Worm (Caenorhabditis elegans) whole organism, young adult: ENCODE results near the gene aakg-5.
"Not testable (repeated sequence)": the region's sequence is repeated elsewhere in the genome, so short reads cannot be mapped to it uniquely, and the experiment has no call there.

Experiments used
- F10E7.11 ChIP-seq: sonication (generic microtip); optimal IDR thresholded peaks from 2 replicates; lab custom pipeline; 2017; ENCODE audit warnings: mild to moderate bottlenecking, missing genetic modification characterization, moderate library complexity, missing compliant biosample characterization
- F22D6.2 ChIP-seq: sonication (generic microtip); optimal IDR thresholded peaks from 2 replicates; lab custom pipeline; 2016; ENCODE audit warnings: mild to moderate bottlenecking, missing genetic modification characterization, missing compliant biosample characterization
- F37B4.10 ChIP-seq: fragments of 200-800 bp; sonication (Bioruptor generic); IDR thresholded peaks from 2 replicates; pipeline ENCODE4 v1.3.6; 2022; ENCODE audit warnings: missing genetic modification characterization, missing compliant biosample characterization
- K11D2.4 ChIP-seq: fragments of 200-800 bp; sonication (Bioruptor generic); IDR thresholded peaks from 2 replicates; pipeline ENCODE4 v1.3.6; 2022; ENCODE audit warnings: missing genetic modification reagents, missing genetic modification characterization, missing compliant biosample characterization
- T26A5.8 ChIP-seq: sonication (generic microtip); optimal IDR thresholded peaks from 2 replicates; lab custom pipeline; 2016; ENCODE audit warnings: missing genetic modification characterization, missing compliant biosample characterization
- Y67H2A.10 ChIP-seq: fragments of 200-800 bp; sonication (Bioruptor generic); conservative IDR thresholded peaks from 2 replicates; pipeline ENCODE4 v1.3.6; 2022; ENCODE audit warnings: missing genetic modification reagents, missing genetic modification characterization, missing compliant biosample characterization
- ama-1 ChIP-seq, 3 experiments: fragments of 150-350 bp in 1 of 3; sonication (generic microtip) in 2 of 3; optimal IDR thresholded peaks; 2 replicates each; lab custom pipeline; 2014 to 2018; ENCODE audit warnings: missing biosample characterization in 2 of 3, missing genetic modification characterization in 2 of 3, missing genetic modification reagents in 2 of 3
- aptf-3 ChIP-seq: fragments of 200-800 bp; sonication (Bioruptor generic); IDR thresholded peaks from 2 replicates; pipeline ENCODE4 v1.3.6; 2022; ENCODE audit warnings: missing genetic modification characterization, missing compliant biosample characterization
- atf-7 ChIP-seq: sonication (generic microtip); optimal IDR thresholded peaks from 2 replicates; lab custom pipeline; 2017; ENCODE audit warnings: mild to moderate bottlenecking, missing genetic modification characterization, missing compliant biosample characterization
- attf-3 ChIP-seq: fragments of 200-800 bp; sonication (Bioruptor generic); conservative IDR thresholded peaks from 2 replicates; pipeline ENCODE4 v1.3.6; 2022; ENCODE audit warnings: missing genetic modification reagents, missing genetic modification characterization, missing compliant biosample characterization
- attf-5 ChIP-seq: fragments of 200-800 bp; sonication (Bioruptor generic); optimal IDR thresholded peaks from 2 replicates; lab custom pipeline; 2018; ENCODE audit warnings: mild to moderate bottlenecking, missing genetic modification characterization, missing compliant biosample characterization
- ccch-3 ChIP-seq: fragments of 200-800 bp; sonication (Bioruptor generic); optimal IDR thresholded peaks from 2 replicates; lab custom pipeline; 2018; ENCODE audit warnings: mild to moderate bottlenecking, missing genetic modification characterization, missing compliant biosample characterization
- cebp-1 ChIP-seq, 2 experiments: fragments of 200-800 bp in 1 of 2; sonication (Bioruptor generic) in 1 of 2; sonication (generic microtip) in 1 of 2; IDR thresholded peaks in 1 of 2; optimal IDR thresholded peaks in 1 of 2; 2 replicates each; pipeline versions ENCODE4 v1.3.6 to Lab custom; 2017 to 2022; ENCODE audit warnings: missing compliant biosample characterization in 2 of 2, missing genetic modification characterization in 2 of 2, mild to moderate bottlenecking in 1 of 2, missing genetic modification reagents in 1 of 2, moderate library complexity in 1 of 2
- chd-7 ChIP-seq: sonication (generic microtip); optimal IDR thresholded peaks from 2 replicates; lab custom pipeline; 2016; ENCODE audit warnings: mild to moderate bottlenecking, missing genetic modification characterization, moderate library complexity, missing compliant biosample characterization
- dox-1 ChIP-seq: fragments of 200-800 bp; sonication (Bioruptor generic); IDR thresholded peaks from 2 replicates; pipeline ENCODE4 v1.3.6; 2022; ENCODE audit warnings: missing genetic modification reagents, missing genetic modification characterization, missing compliant biosample characterization
- dpff-1 ChIP-seq: sonication (generic microtip); optimal IDR thresholded peaks from 2 replicates; lab custom pipeline; 2017; ENCODE audit warnings: mild to moderate bottlenecking, missing genetic modification characterization, missing compliant biosample characterization
- dpl-1 ChIP-seq: fragments of 150-350 bp; optimal IDR thresholded peaks from 2 replicates; lab custom pipeline; 2014; ENCODE audit warnings: missing biosample characterization, missing genetic modification reagents, missing genetic modification characterization
- egl-44 ChIP-seq: fragments of 200-800 bp; sonication (Bioruptor generic); IDR thresholded peaks from 2 replicates; pipeline ENCODE4 v1.3.6; 2022; ENCODE audit warnings: missing genetic modification reagents, missing genetic modification characterization, missing compliant biosample characterization
- ekl-4 ChIP-seq: fragments of 200-800 bp; sonication (Bioruptor generic); IDR thresholded peaks from 2 replicates; pipeline ENCODE4 v1.3.6; 2022; ENCODE audit warnings: missing genetic modification reagents, missing genetic modification characterization, missing compliant biosample characterization
- ets-4 ChIP-seq: fragments of 200-800 bp; sonication (Bioruptor generic); optimal IDR thresholded peaks from 2 replicates; lab custom pipeline; 2018; ENCODE audit warnings: mild to moderate bottlenecking, missing genetic modification characterization, missing compliant biosample characterization
- hmg-20 ChIP-seq: fragments of 200-800 bp; sonication (Bioruptor generic); IDR thresholded peaks from 2 replicates; pipeline ENCODE4 v1.3.6; 2022; ENCODE audit warnings: missing genetic modification reagents, missing genetic modification characterization, missing compliant biosample characterization
- hsf-1 ChIP-seq: fragments of 200-800 bp; sonication (Bioruptor generic); IDR thresholded peaks from 2 replicates; pipeline ENCODE4 v1.3.6; 2022; ENCODE audit warnings: missing genetic modification reagents, missing genetic modification characterization, missing compliant biosample characterization
- lsl-1 ChIP-seq: fragments of 200-800 bp; sonication (Bioruptor generic); optimal IDR thresholded peaks from 2 replicates; lab custom pipeline; 2018; ENCODE audit warnings: mild to moderate bottlenecking, missing genetic modification characterization, moderate library complexity, missing compliant biosample characterization
- lsy-27 ChIP-seq: sonication (generic microtip); optimal IDR thresholded peaks from 2 replicates; lab custom pipeline; 2017; ENCODE audit warnings: missing genetic modification characterization, mild to moderate bottlenecking, missing compliant biosample characterization, antibody characterized with exemption, missing genotype, borderline replicate concordance; ENCODE audit not compliant: insufficient read depth
- madf-3 ChIP-seq: fragments of 200-800 bp; sonication (Bioruptor generic); IDR thresholded peaks from 2 replicates; pipeline ENCODE4 v1.3.6; 2022; ENCODE audit warnings: missing genetic modification reagents, missing genetic modification characterization, missing compliant biosample characterization
- madf-6 ChIP-seq: fragments of 200-800 bp; sonication (Bioruptor generic); IDR thresholded peaks from 2 replicates; pipeline ENCODE4 v1.3.6; 2022; ENCODE audit warnings: missing genetic modification reagents, missing genetic modification characterization, missing compliant biosample characterization
- nfya-1 ChIP-seq: sonication (generic microtip); optimal IDR thresholded peaks from 2 replicates; lab custom pipeline; 2017; ENCODE audit warnings: antibody characterized with exemption, missing compliant biosample characterization, missing genetic modification characterization, borderline replicate concordance; ENCODE audit not compliant: insufficient read depth
- nfyb-1 ChIP-seq: fragments of 200-800 bp; sonication (Bioruptor generic); IDR thresholded peaks from 2 replicates; pipeline ENCODE4 v1.3.6; 2022; ENCODE audit warnings: missing genetic modification reagents, missing genetic modification characterization, missing compliant biosample characterization
- nhr-179 ChIP-seq: sonication (generic microtip); optimal IDR thresholded peaks from 2 replicates; lab custom pipeline; 2016; ENCODE audit warnings: mild to moderate bottlenecking, missing genetic modification characterization, missing compliant biosample characterization
- nhr-27 ChIP-seq: fragments of 200-800 bp; sonication (Bioruptor generic); optimal IDR thresholded peaks from 2 replicates; lab custom pipeline; 2018; ENCODE audit warnings: mild to moderate bottlenecking, missing genetic modification characterization, moderate library complexity, missing compliant biosample characterization
- nhr-80 ChIP-seq: sonication (generic microtip); optimal IDR thresholded peaks from 2 replicates; lab custom pipeline; 2016; ENCODE audit warnings: missing genetic modification characterization, missing compliant biosample characterization
- nhr-90 ChIP-seq: sonication (generic microtip); optimal IDR thresholded peaks from 2 replicates; lab custom pipeline; 2016; ENCODE audit warnings: missing genotype, mild to moderate bottlenecking, missing genetic modification characterization, missing compliant biosample characterization
- rcor-1 ChIP-seq: fragments of 200-800 bp; sonication (Bioruptor generic); IDR thresholded peaks from 2 replicates; pipeline ENCODE4 v1.3.6; 2022; ENCODE audit warnings: missing genetic modification reagents, missing genetic modification characterization, missing compliant biosample characterization
- repo-1 ChIP-seq: sonication (generic microtip); optimal IDR thresholded peaks from 2 replicates; lab custom pipeline; 2017; ENCODE audit warnings: mild to moderate bottlenecking, missing genetic modification characterization, missing compliant biosample characterization
- rpc-1 ChIP-seq, 2 experiments: fragments of 150-350 bp in 1 of 2; sonication (generic microtip) in 1 of 2; optimal IDR thresholded peaks; 2 replicates each; lab custom pipeline; 2014 to 2018; ENCODE audit warnings: missing biosample characterization in 1 of 2, missing genetic modification characterization in 1 of 2, missing genetic modification reagents in 1 of 2, missing genotype in 1 of 2
- somi-1 ChIP-seq: fragments of 200-800 bp; sonication (Bioruptor generic); optimal IDR thresholded peaks from 2 replicates; lab custom pipeline; 2018; ENCODE audit warnings: mild to moderate bottlenecking, missing genetic modification characterization, missing compliant biosample characterization
- tbp1 ChIP-seq: fragments of 200-800 bp; sonication (Bioruptor generic); optimal IDR thresholded peaks from 2 replicates; lab custom pipeline; 2018; ENCODE audit warnings: mild to moderate bottlenecking, missing genetic modification characterization, missing compliant biosample characterization
- xnd-1 ChIP-seq: sonication (generic microtip); optimal IDR thresholded peaks from 2 replicates; lab custom pipeline; 2016; ENCODE audit warnings: missing genotype, missing genetic modification reagents, missing genetic modification characterization, missing compliant biosample characterization
- ztf-22 ChIP-seq: fragments of 200-800 bp; sonication (Bioruptor generic); optimal IDR thresholded peaks from 2 replicates; lab custom pipeline; 2018; ENCODE audit warnings: mild to moderate bottlenecking, missing genetic modification characterization, moderate library complexity, missing compliant biosample characterization
- ztf-25 ChIP-seq: fragments of 200-800 bp; sonication (Bioruptor generic); IDR thresholded peaks from 2 replicates; pipeline ENCODE4 v1.3.6; 2022; ENCODE audit warnings: missing genetic modification reagents, missing genetic modification characterization, missing compliant biosample characterization
- ztf-28 ChIP-seq: fragments of 200-800 bp; sonication (Bioruptor generic); IDR thresholded peaks from 2 replicates; pipeline ENCODE4 v1.3.6; 2022; ENCODE audit warnings: missing genetic modification reagents, missing genetic modification characterization, missing compliant biosample characterization

The aakg-5 gene

DNA sequence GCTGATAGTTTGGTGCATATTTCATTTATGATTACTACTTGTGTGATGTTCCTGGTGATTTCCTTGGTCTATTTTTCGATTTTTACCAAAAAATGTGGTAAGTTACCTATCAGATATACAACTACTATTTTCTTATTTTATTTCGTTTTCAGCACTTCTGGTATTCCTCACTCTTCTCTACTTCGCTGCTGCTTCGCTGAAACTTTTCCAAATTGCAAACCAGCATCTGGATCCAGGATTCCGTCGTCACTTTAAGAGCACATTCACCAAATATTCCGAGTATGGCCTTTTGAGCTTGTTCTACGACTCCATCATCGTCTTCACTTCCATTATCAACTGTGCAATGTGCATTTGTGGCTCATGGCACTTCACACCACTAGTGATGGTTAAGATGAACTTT lies 33.6 kb upstream of the aakg-5 start:
- TF ChIP-seq ccch-3 (GFP tag; lab: Kevin White, UChicago) (no peak), F10E7.11 (no peak), egl-44 (no peak), ama-1 (optimal IDR thresholded peaks at IDR 0.05; lab: Kevin White, UChicago) (no peak), ama-1 (GFP tag; optimal IDR thresholded peaks at IDR 0.05; lab: Kevin White, UChicago) (no peak), nhr-179 (no peak), dox-1 (GFP tag; lab: Robert Waterston, UW) (no peak)

DNA sequence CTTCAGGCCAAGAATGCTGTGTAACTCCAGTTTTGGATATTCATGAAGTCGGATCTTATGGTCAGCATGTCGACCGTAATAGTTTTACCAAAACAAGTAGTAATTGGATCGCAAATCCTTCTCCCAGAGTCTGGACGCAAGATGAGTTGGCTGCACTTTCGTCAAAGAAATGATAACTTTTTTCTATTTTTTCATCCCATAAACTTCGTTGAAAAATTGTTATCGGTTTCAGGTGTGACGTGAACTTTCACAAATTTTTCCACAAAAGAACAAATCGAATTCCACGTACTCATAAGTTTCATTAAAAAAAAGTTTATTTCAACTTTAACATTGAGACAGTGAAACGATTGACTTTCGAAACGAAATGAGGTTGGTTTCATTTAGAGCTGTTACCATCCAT lies 33.0 kb upstream of the aakg-5 start, which contains the start of gene ZK892.5:
TSS of gene ZK892.5 (plus strand) at position 301 of the 400 bp plus-strand sequence.
- TF ChIP-seq ekl-4 (no peak), nfya-1 (tag; lab: Kevin White, UChicago) (no peak), somi-1 (GFP tag; lab: Kevin White, UChicago) (no peak), T26A5.8 (tag; lab: Kevin White, UChicago) (no peak), hsf-1 (GFP tag; lab: Robert Waterston, UW) (no peak), lsl-1 (no peak), K11D2.4 (GFP tag; lab: Robert Waterston, UW) (no peak), aptf-3 (GFP tag; lab: Robert Waterston, UW) (no peak), Y67H2A.10 (GFP tag; lab: Robert Waterston, UW) (no peak), ztf-25 (GFP tag; lab: Robert Waterston, UW) (no peak), dpff-1 (tag; lab: Kevin White, UChicago) (no peak), dpl-1 (GFP tag; lab: Kevin White, UChicago) (no peak), madf-6 (no peak), attf-3 (GFP tag; lab: Robert Waterston, UW) (no peak), hmg-20 (GFP tag; lab: Robert Waterston, UW) (no peak), F22D6.2 (tag; lab: Kevin White, UChicago) (no peak)
- TF ChIP-seq, all 124 proteins: peak for 0

DNA sequence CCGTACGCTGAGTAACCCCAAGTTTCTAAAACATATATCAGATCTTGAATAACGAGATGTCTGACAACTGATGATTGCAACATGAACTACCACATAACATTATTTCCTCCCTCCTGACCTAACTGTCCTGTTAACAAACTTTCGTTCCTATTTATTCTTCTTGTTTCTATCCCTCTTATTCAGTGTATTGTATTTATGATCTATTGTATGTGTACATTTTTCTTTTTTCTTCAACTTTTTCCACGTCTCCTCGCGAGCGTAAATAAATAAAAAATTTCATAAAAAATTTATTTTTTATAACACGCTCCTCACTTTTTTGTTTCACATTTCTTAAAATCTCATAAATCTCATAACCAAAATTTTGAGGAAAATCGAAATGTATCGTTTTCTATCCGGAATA lies 31.3 kb upstream of the aakg-5 start, which contains the start of gene ZK892.4:
TSS of gene ZK892.4 (plus strand) at position 301 of the 400 bp plus-strand sequence.
- TF ChIP-seq xnd-1 (tag; lab: Kevin White, UChicago); chd-7 (tag; lab: Kevin White, UChicago); ztf-28 (GFP tag; lab: Robert Waterston, UW): not testable (repeated sequence)

DNA sequence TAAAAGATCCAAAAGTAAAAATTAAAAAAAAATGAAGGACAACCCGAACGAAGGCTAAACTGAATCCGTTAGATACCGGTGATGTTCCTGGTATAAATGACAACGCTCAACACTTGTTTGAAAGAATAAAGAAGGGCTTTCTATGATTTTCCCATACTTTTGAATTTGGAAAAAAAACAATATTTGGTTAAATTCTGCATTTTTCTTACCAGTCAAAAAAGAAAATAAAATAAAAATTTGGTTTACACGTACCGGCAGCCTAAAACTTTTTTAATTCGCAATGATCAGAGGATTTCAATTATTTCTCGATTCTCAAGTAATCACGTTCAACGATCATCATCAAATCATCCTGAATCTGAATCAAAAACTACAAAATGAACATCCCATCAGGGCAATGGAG lies 26.6 kb upstream of the aakg-5 start, which contains the start of gene ZK892.3:
TSS of gene ZK892.3 (plus strand) at position 301 of the 400 bp plus-strand sequence.
- no peak for TF ChIP-seq madf-3 (GFP tag; lab: Robert Waterston, UW)
- no peak for TF ChIP-seq lsy-27 (tag; lab: Kevin White, UChicago)
- no peak for TF ChIP-seq nhr-27 (tag; lab: Kevin White, UChicago)
- no peak for TF ChIP-seq F10E7.11
- TF ChIP-seq rcor-1 (GFP tag; lab: Robert Waterston, UW), result no peak
- no peak for TF ChIP-seq F37B4.10 (GFP tag; lab: Robert Waterston, UW)
- TF ChIP-seq F22D6.2 (tag; lab: Kevin White, UChicago), result no peak

DNA sequence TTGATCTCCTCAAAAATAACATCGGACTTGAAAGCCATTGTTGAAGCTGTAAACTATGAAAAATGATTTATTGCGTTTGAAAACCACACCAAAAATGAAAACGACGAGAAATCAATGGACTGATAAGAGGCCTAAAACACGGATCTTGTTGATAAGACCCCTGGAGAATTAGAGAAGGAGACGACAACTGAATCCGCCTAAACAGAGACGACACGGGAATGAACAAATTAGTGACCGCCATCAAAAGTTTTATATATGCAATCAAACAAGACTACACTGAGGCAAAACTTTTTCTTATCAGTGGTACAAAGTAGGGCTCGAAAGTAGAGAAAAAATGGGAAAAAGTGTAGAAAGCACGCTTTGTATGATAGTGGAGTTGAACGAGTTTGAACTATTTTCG lies 26.1 kb upstream of the aakg-5 start, which contains the start of gene nlt-1:
TSS of gene nlt-1 (minus strand) at position 78 of the 400 bp plus-strand sequence.
- peak; percentile 36; the same call in 1 of the 2 replicates for TF ChIP-seq dox-1 (GFP tag; lab: Robert Waterston, UW)
- no peak for TF ChIP-seq dpff-1 (tag; lab: Kevin White, UChicago)
- peak; percentile 99 for TF ChIP-seq nhr-80 (tag; lab: Kevin White, UChicago)
- no peak for TF ChIP-seq rpc-1 (optimal IDR thresholded peaks at IDR 0.05; lab: Kevin White, UChicago)
- TF ChIP-seq rpc-1 (tag; optimal IDR thresholded peaks at IDR 0.05; lab: Kevin White, UChicago), result no peak
- no peak for TF ChIP-seq T26A5.8 (tag; lab: Kevin White, UChicago)
- peak; percentile 16 for TF ChIP-seq atf-7 (tag; lab: Kevin White, UChicago)
- TF ChIP-seq nhr-90 (tag; lab: Kevin White, UChicago), result no peak
- TF ChIP-seq nfyb-1 (GFP tag; lab: Robert Waterston, UW), result peak; percentile 73
- peak; percentile 17 for TF ChIP-seq tbp1 (GFP tag; lab: Kevin White, UChicago)
- no peak for TF ChIP-seq cebp-1 (GFP tag; IDR thresholded peaks at IDR 0.05; lab: Robert Waterston, UW)
- TF ChIP-seq cebp-1 (tag; optimal IDR thresholded peaks at IDR 0.05; lab: Kevin White, UChicago), result peak; percentile 30
- TF ChIP-seq repo-1 (tag; lab: Kevin White, UChicago), result no peak
- TF ChIP-seq ets-4, result peak; percentile 44
- peak; percentile 20 for TF ChIP-seq ztf-22
- peak; percentile 28 for TF ChIP-seq attf-5
